Worm (Caenorhabditis elegans) whole organism, mixed stage, embryonic: ENCODE results near the gene F32G8.3.

Experiments
- M03D4.4 ChIP-seq: sonication (generic microtip); optimal IDR thresholded peaks from 2 replicates; lab custom pipeline; 2017; ENCODE audit warnings: mild to moderate bottlenecking, missing genetic modification characterization, missing compliant biosample characterization
- blmp-1 ChIP-seq: fragments of 150-350 bp; optimal IDR thresholded peaks from 2 replicates; lab custom pipeline; 2014; ENCODE audit warnings: missing biosample characterization, missing genetic modification characterization
- ceh-39 ChIP-seq: fragments of 150-350 bp; optimal IDR thresholded peaks from 2 replicates; lab custom pipeline; 2014; ENCODE audit warnings: missing biosample characterization, missing genetic modification characterization
- ceh-43 ChIP-seq: fragments of 200-800 bp; sonication (Bioruptor generic); optimal IDR thresholded peaks from 2 replicates; lab custom pipeline; 2018; ENCODE audit warnings: mild to moderate bottlenecking, missing genetic modification characterization, moderate library complexity, missing compliant biosample characterization
- ceh-83 ChIP-seq: fragments of 200-800 bp; sonication (Bioruptor generic); optimal IDR thresholded peaks from 2 replicates; lab custom pipeline; 2018; ENCODE audit warnings: mild to moderate bottlenecking, missing genetic modification characterization, missing compliant biosample characterization
- ces-1 ChIP-seq: fragments of 150-350 bp; optimal IDR thresholded peaks from 2 replicates; lab custom pipeline; 2014; ENCODE audit warnings: missing biosample characterization, missing genetic modification reagents, missing genetic modification characterization
- cnd-1 ChIP-seq: fragments of 200-800 bp; sonication (Bioruptor generic); optimal IDR thresholded peaks from 2 replicates; lab custom pipeline; 2018; ENCODE audit warnings: mild to moderate bottlenecking, missing genetic modification characterization, missing compliant biosample characterization
- drap-1 ChIP-seq: fragments of 200-800 bp; sonication (Bioruptor generic); optimal IDR thresholded peaks from 3 replicates; lab custom pipeline; 2018; ENCODE audit warnings: mild to moderate bottlenecking, missing genetic modification characterization, missing compliant biosample characterization
- elt-1 ChIP-seq: sonication (generic microtip); optimal IDR thresholded peaks from 2 replicates; lab custom pipeline; 2017; ENCODE audit warnings: missing genetic modification characterization, mild to moderate bottlenecking, missing compliant biosample characterization, antibody characterized with exemption, moderate library complexity, borderline replicate concordance; ENCODE audit not compliant: insufficient read depth
- elt-3 ChIP-seq: fragments of 150-350 bp; optimal IDR thresholded peaks from 2 replicates; lab custom pipeline; 2014; ENCODE audit warnings: missing biosample characterization, missing genetic modification characterization
- flh-1 ChIP-seq: fragments of 200-800 bp; sonication (Bioruptor generic); optimal IDR thresholded peaks from 2 replicates; lab custom pipeline; 2018; ENCODE audit warnings: mild to moderate bottlenecking, missing genetic modification characterization, moderate library complexity, missing compliant biosample characterization
- hlh-1 ChIP-seq: fragments of 150-350 bp; optimal IDR thresholded peaks from 2 replicates; lab custom pipeline; 2014; ENCODE audit warnings: missing biosample characterization, missing genetic modification reagents, missing genetic modification characterization
- lin-32 ChIP-seq: fragments of 200-800 bp; sonication (Bioruptor generic); optimal IDR thresholded peaks from 2 replicates; lab custom pipeline; 2018; ENCODE audit warnings: mild to moderate bottlenecking, missing genetic modification characterization, missing compliant biosample characterization
- lsy-2 ChIP-seq: fragments of 150-350 bp; optimal IDR thresholded peaks from 2 replicates; lab custom pipeline; 2014; ENCODE audit warnings: missing biosample characterization, missing genetic modification characterization
- mab-5 ChIP-seq: fragments of 150-350 bp; optimal IDR thresholded peaks from 2 replicates; lab custom pipeline; 2014; ENCODE audit warnings: missing biosample characterization, missing genetic modification characterization
- mep-1 ChIP-seq: fragments of 150-350 bp; optimal IDR thresholded peaks from 2 replicates; lab custom pipeline; 2017; ENCODE audit warnings: missing biosample characterization, missing genetic modification reagents, missing genetic modification characterization, inconsistent platforms
- mls-2 ChIP-seq: sonication (generic microtip); optimal IDR thresholded peaks from 2 replicates; lab custom pipeline; 2016; ENCODE audit warnings: mild to moderate bottlenecking, missing genetic modification characterization, moderate library complexity, missing compliant biosample characterization
- nhr-12 ChIP-seq: fragments of 150-350 bp; optimal IDR thresholded peaks from 2 replicates; lab custom pipeline; 2014; ENCODE audit warnings: missing biosample characterization, missing genetic modification characterization
- nhr-2 ChIP-seq: fragments of 150-350 bp; optimal IDR thresholded peaks from 2 replicates; lab custom pipeline; 2014; ENCODE audit warnings: missing biosample characterization, missing genetic modification characterization
- nhr-237 ChIP-seq: fragments of 150-350 bp; optimal IDR thresholded peaks from 2 replicates; lab custom pipeline; 2014; ENCODE audit warnings: missing biosample characterization, missing genetic modification characterization
- nhr-28 ChIP-seq: fragments of 150-350 bp; optimal IDR thresholded peaks from 2 replicates; lab custom pipeline; 2014; ENCODE audit warnings: missing biosample characterization, missing genetic modification characterization
- nhr-76 ChIP-seq: sonication (generic microtip); optimal IDR thresholded peaks from 2 replicates; lab custom pipeline; 2017; ENCODE audit warnings: missing biosample characterization, missing genetic modification characterization
- pha-4 ChIP-seq: fragments of 150-350 bp; optimal IDR thresholded peaks from 2 replicates; lab custom pipeline; 2018; ENCODE audit warnings: missing biosample characterization, missing genetic modification reagents, missing genetic modification characterization
- sem-2 ChIP-seq: fragments of 200-800 bp; sonication (Bioruptor generic); optimal IDR thresholded peaks from 2 replicates; lab custom pipeline; 2018; ENCODE audit warnings: mild to moderate bottlenecking, missing genetic modification characterization, missing compliant biosample characterization
- snpc-4 ChIP-seq: fragments of 150-350 bp; optimal IDR thresholded peaks from 2 replicates; lab custom pipeline; 2014; ENCODE audit warnings: missing biosample characterization, missing genetic modification characterization
- tbx-8 ChIP-seq: fragments of 200-800 bp; sonication (Bioruptor generic); optimal IDR thresholded peaks from 2 replicates; lab custom pipeline; 2018; ENCODE audit warnings: mild to moderate bottlenecking, missing genetic modification characterization, moderate library complexity, missing compliant biosample characterization
- unc-120 ChIP-seq: sonication (generic microtip); optimal IDR thresholded peaks from 2 replicates; lab custom pipeline; 2017; ENCODE audit warnings: missing genetic modification characterization, missing compliant biosample characterization; ENCODE audit not compliant: poor library complexity, severe bottlenecking
- unc-39 ChIP-seq: fragments of 150-350 bp; optimal IDR thresholded peaks from 2 replicates; lab custom pipeline; 2014; ENCODE audit warnings: missing biosample characterization, missing genetic modification characterization
- unc-62 ChIP-seq: fragments of 150-350 bp; optimal IDR thresholded peaks from 2 replicates; lab custom pipeline; 2014; ENCODE audit warnings: missing biosample characterization, missing genetic modification reagents, missing genetic modification characterization
- zip-8 ChIP-seq: fragments of 150-350 bp; optimal IDR thresholded peaks from 2 replicates; lab custom pipeline; 2014; ENCODE audit warnings: missing biosample characterization, missing genetic modification characterization

F32G8.3 gene

DNA sequence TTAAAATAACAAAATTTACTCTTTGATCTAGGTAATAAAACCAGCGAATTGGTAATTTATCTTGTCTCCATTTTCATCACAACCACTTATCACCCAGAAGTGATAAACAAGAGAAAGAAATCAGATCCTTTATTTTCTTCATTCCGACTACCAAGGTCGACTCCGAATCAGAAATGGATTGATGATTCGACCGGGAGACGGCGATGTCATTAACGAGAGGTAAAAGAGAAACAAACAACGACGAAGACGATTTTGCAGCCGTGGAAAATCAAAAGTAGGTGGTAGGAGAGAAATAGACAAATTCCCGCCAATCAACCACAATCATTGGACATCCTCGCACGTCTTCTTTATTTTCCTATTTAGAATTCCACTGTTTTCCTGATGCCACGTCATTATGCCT, 2.0 kb upstream of the F32G8.3 start:
- TF ChIP-seq hlh-1 (tag; lab: Kevin White, UChicago) (no peak), drap-1 (no peak), elt-3 (tag; lab: Kevin White, UChicago) (no peak), mls-2 (tag; lab: Kevin White, UChicago) (no peak), unc-120 (tag; lab: Kevin White, UChicago) (no peak)
- TF ChIP-seq, all 35 proteins: peak for 0

DNA sequence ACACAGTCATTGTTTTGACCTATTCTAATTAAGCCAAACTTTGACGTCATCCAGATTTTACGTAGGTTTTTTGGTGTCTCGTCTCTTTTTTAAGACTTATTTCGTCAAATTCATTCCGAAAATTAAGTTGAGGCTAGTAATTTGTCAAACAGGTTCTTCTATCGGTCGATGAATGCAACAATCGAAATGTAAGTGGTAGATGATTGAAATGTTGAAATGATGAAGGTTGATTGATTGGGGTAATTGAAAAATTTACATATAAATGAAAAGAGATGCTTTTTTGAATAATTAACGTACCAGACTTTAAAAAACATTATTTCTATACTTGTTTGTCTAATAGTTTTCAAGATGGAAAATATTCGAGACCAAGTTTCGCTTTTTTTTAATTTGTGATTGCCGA, 1.2 kb upstream of the F32G8.3 start:
- TF ChIP-seq unc-120 (tag; lab: Kevin White, UChicago) (no peak), hlh-1 (tag; lab: Kevin White, UChicago) (no peak), mep-1 (no peak), nhr-28 (no peak)
- TF ChIP-seq, all 35 proteins: peak for 0

DNA sequence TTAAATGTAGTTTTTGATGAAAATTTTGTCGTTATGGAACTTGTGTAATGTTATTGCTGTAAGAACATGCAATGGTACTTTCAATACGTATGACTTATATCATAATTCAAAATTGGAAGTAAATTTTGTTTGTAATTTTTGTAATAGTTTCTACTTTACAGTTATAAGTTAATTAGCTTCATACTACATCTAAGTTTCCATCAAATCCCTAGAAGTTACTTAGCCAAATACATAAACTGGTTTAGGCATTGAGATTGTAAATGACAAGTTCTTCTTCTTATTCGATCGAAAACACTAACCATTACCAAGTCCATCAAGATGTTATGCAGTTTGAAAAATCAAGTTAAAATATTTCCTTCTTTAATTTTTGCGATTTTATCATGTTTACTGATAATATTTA, 5.4 kb downstream of the F32G8.3 start, which contains the start of gene F32G8.2:
F32G8.2 (plus strand) TSS at position 301 of the 400 bp plus-strand sequence.
- TF ChIP-seq snpc-4 (tag; lab: Kevin White, UChicago) (no peak), ces-1 (GFP tag; lab: Kevin White, UChicago) (no peak), ceh-83 (GFP tag; lab: Kevin White, UChicago) (no peak), nhr-2 (tag; lab: Kevin White, UChicago) (no peak)

DNA sequence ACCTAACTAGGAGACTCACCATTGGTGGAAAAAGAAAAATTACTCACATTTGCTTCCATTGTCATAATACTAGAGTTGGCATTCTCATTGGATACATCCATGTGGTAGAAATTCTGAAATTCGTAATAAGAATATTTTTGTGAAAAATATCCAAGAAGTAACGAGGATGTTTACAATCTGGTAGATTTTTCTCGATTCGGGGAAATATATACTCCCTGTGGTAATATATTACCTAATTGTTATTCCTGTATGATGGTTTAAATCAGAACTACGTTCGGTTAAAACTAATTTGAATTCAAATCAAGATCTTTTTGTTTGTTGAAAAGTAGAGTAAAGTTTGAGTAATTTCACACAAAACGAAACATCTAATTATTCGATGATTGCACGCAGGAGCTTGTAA, 6.2 kb downstream of the F32G8.3 start, which contains the start of gene srd-34:
srd-34 (minus strand) TSS at position 101 of the 400 bp plus-strand sequence.
- TF ChIP-seq mab-5 (tag; lab: Kevin White, UChicago) (no peak), nhr-76 (no peak), nhr-237 (tag; lab: Kevin White, UChicago) (no peak), tbx-8 (GFP tag; lab: Kevin White, UChicago) (no peak), lin-32 (GFP tag; lab: Kevin White, UChicago) (no peak), blmp-1 (no peak), M03D4.4 (tag; lab: Kevin White, UChicago) (no peak), sem-2 (no peak), nhr-28 (no peak), elt-1 (tag; lab: Kevin White, UChicago) (no peak), snpc-4 (tag; lab: Kevin White, UChicago) (no peak), unc-62 (GFP tag; lab: Kevin White, UChicago) (no peak), lsy-2 (tag; lab: Kevin White, UChicago) (no peak), unc-120 (tag; lab: Kevin White, UChicago) (no peak), hlh-1 (tag; lab: Kevin White, UChicago) (no peak), elt-3 (tag; lab: Kevin White, UChicago) (no peak), cnd-1 (tag; lab: Kevin White, UChicago) (no peak), zip-8 (tag; lab: Kevin White, UChicago) (no peak), ceh-83 (GFP tag; lab: Kevin White, UChicago) (no peak), ceh-39 (tag; lab: Kevin White, UChicago) (no peak)

DNA sequence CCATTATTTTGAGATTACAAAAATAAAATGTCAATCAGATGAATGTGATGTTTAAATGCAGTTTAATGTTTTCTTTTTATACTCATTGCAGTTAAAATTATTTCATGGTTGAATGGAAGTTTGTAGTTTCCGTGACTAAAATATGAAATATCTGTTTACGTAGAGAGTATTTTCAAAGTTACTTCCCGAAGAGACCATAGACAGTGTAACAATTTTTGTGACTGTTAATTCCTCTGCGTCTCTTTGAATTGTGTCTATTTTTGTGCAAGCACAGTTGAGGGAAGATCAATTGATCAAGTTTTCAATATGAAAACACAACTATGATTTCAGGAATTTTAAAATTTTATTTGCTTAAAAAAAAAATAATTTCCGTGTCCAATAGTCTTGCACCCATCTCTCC, 8.4 kb downstream of the F32G8.3 start, which contains the start of gene F25D1.5:
F25D1.5 (minus strand) TSS at position 35 of the 400 bp plus-strand sequence.
- TF ChIP-seq M03D4.4 (tag; lab: Kevin White, UChicago) (no peak), mab-5 (tag; lab: Kevin White, UChicago) (no peak), tbx-8 (GFP tag; lab: Kevin White, UChicago) (no peak), ceh-43 (GFP tag; lab: Kevin White, UChicago) (no peak), lsy-2 (tag; lab: Kevin White, UChicago) (no peak), lin-32 (GFP tag; lab: Kevin White, UChicago) (no peak), nhr-76 (no peak), blmp-1 (no peak), flh-1 (no peak), mls-2 (tag; lab: Kevin White, UChicago) (no peak), cnd-1 (tag; lab: Kevin White, UChicago) (no peak), unc-39 (no peak), ceh-39 (tag; lab: Kevin White, UChicago) (no peak), mep-1 (no peak), nhr-12 (no peak)

DNA sequence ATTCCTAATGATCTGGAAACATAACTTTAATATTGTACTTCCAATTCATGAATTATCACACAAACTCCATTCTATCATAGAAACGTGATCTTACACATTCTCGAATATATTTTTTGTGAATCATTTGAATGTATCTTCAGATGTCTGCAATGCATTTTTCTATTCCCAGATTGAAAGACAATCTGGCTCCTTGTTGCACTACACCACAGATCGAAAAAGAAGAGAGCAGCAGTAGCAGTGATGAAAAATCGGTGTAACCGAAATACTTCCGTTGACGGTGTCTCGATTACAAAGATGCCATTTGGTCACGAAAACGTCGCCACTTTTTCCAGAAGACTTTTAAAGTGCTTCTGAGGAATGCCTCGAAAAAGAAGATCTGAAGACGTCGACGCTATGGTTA, 15.1 kb downstream of the F32G8.3 start, which contains the start of gene degt-1:
degt-1 (plus strand) TSS at position 301 of the 400 bp plus-strand sequence.
- no peak for TF ChIP-seq nhr-12
- TF ChIP-seq elt-1 (tag; lab: Kevin White, UChicago) = no peak
- no peak for TF ChIP-seq pha-4 (tag; lab: Kevin White, UChicago)
- no peak for TF ChIP-seq elt-3 (tag; lab: Kevin White, UChicago)
